Worm (Caenorhabditis elegans): ENCODE data around the gene ZK809.1.

Gene ZK809.1

ce11 chrIV:11656144-11656780, 14.4 kb downstream of the ZK809.1 start, which contains the start of gene ZK809.5 (continued):
- TF ChIP-seq nhr-71 (tag; optimal IDR thresholded peaks at IDR 0.05) (peak; percentile 0), zip-4 (GFP tag; optimal IDR thresholded peaks at IDR 0.05) (no peak), lsy-2 (tag; optimal IDR thresholded peaks at IDR 0.05) (peak in 1 of 2 experiments; percentile 41)

- TF ChIP-seq elt-2 (tag; optimal IDR thresholded peaks at IDR 0.05) (no peak), rnt-1 (tag; optimal IDR thresholded peaks at IDR 0.05) (no peak), lin-35 (GFP tag; optimal IDR thresholded peaks at IDR 0.05) (no peak), ceh-82 (tag; optimal IDR thresholded peaks at IDR 0.05) (no peak), egl-27 (tag; optimal IDR thresholded peaks at IDR 0.05) (no peak)
These were observed 18.0 kb downstream of the ZK809.1 start, which contains the start of gene ZK792.1 for ce11 chrIV:11659794-11660312. Gene ZK792.1, plus strand, starts transcription at chrIV:11659844.

ce11 chrIV:11665010-11665409, 23.1 kb downstream of the ZK809.1 start, which contains the start of gene ZK809.9:
Gene ZK809.9, plus strand, starts transcription at chrIV:11665310.
- no peak for TF ChIP-seq fkh-4 (tag; optimal IDR thresholded peaks at IDR 0.05; ENCODE audit: borderline replicate concordance)
- TF ChIP-seq nhr-12 (tag; optimal IDR thresholded peaks at IDR 0.05): no peak

- TF ChIP-seq isw-1 (GFP tag; IDR thresholded peaks at IDR 0.05): no peak
- no peak for TF ChIP-seq unc-86 (tag; optimal IDR thresholded peaks at IDR 0.05)
- TF ChIP-seq fkh-8 (tag; optimal IDR thresholded peaks at IDR 0.05): no peak
- TF ChIP-seq fos-1 (tag; optimal IDR thresholded peaks at IDR 0.05): no peak
- TF ChIP-seq nhr-77 (tag; optimal IDR thresholded peaks at IDR 0.05): no peak
- TF ChIP-seq Y116A8C.19 (tag; optimal IDR thresholded peaks at IDR 0.05; ENCODE audit: borderline replicate concordance): no peak
- no peak for TF ChIP-seq unc-130 (tag; optimal IDR thresholded peaks at IDR 0.05)
These were observed 26.1 kb downstream of the ZK809.1 start, which contains the start of gene atg-4.2 for ce11 chrIV:11668001-11668400. Gene atg-4.2, plus strand, starts transcription at chrIV:11668024.

ce11 chrIV:11673543-11673942, 31.6 kb downstream of the ZK809.1 start, which contains the start of gene inx-8:
Gene inx-8, plus strand, starts transcription at chrIV:11673843.
- no peak for TF ChIP-seq snpc-4 (tag; optimal IDR thresholded peaks at IDR 0.05)
- TF ChIP-seq F16B12.6 (tag; optimal IDR thresholded peaks at IDR 0.05): no peak
- TF ChIP-seq mdl-1 (tag; optimal IDR thresholded peaks at IDR 0.05): no peak
- TF ChIP-seq unc-62 (GFP tag; optimal IDR thresholded peaks at IDR 0.05): no peak
- TF ChIP-seq C04F5.9 (tag; optimal IDR thresholded peaks at IDR 0.05): no peak
- no peak for TF ChIP-seq zip-4 (GFP tag; optimal IDR thresholded peaks at IDR 0.05)
- no peak for TF ChIP-seq hlh-4 (tag; optimal IDR thresholded peaks at IDR 0.05)
- TF ChIP-seq sptf-1 (tag; optimal IDR thresholded peaks at IDR 0.05): no peak
- TF ChIP-seq nhr-90 (tag; optimal IDR thresholded peaks at IDR 0.05; ENCODE audit: poor library complexity): no peak
- no peak for TF ChIP-seq elt-3 (tag; optimal IDR thresholded peaks at IDR 0.05)
- TF ChIP-seq ztf-4 (tag; optimal IDR thresholded peaks at IDR 0.05): no peak
- no peak for TF ChIP-seq ces-1 (GFP tag; optimal IDR thresholded peaks at IDR 0.05)
- TF ChIP-seq isw-1 (GFP tag; IDR thresholded peaks at IDR 0.05): no peak
- no peak for TF ChIP-seq efl-1 (optimal IDR thresholded peaks at IDR 0.05)
- TF ChIP-seq efl-1 (GFP tag; optimal IDR thresholded peaks at IDR 0.05 in 1 of 2): no peak

ce11 chrIV:11676054-11676453, 34.2 kb downstream of the ZK809.1 start, which contains the start of gene inx-9:
Gene inx-9, plus strand, starts transcription at chrIV:11676354.
- TF ChIP-seq swsn-7 (tag; optimal IDR thresholded peaks at IDR 0.05): no peak
- TF ChIP-seq pag-3 (tag; optimal IDR thresholded peaks at IDR 0.05; ENCODE audit: borderline replicate concordance, insufficient read depth): no peak
- TF ChIP-seq sox-4 (tag; optimal IDR thresholded peaks at IDR 0.05): no peak
- TF ChIP-seq elt-3 (tag; optimal IDR thresholded peaks at IDR 0.05): no peak
- no peak for TF ChIP-seq nhr-71 (tag; optimal IDR thresholded peaks at IDR 0.05)
- no peak for TF ChIP-seq C16A3.4 (tag; optimal IDR thresholded peaks at IDR 0.05)
- no peak for TF ChIP-seq hlh-17 (GFP tag; optimal IDR thresholded peaks at IDR 0.05; ENCODE audit: borderline replicate concordance)
- TF ChIP-seq ets-5 (GFP tag; IDR thresholded peaks at IDR 0.05): no peak
- no peak for TF ChIP-seq unc-130 (tag; optimal IDR thresholded peaks at IDR 0.05)
- TF ChIP-seq ceh-88 (GFP tag; IDR thresholded peaks at IDR 0.05): no peak
- TF ChIP-seq zag-1 (tag; optimal IDR thresholded peaks at IDR 0.05): no peak
- TF ChIP-seq nhr-90 (tag; optimal IDR thresholded peaks at IDR 0.05; ENCODE audit: poor library complexity): no peak
- TF ChIP-seq blmp-1 (tag; optimal IDR thresholded peaks at IDR 0.05): no peak
- TF ChIP-seq nhr-76 (tag; optimal IDR thresholded peaks at IDR 0.05): no peak
- no peak for TF ChIP-seq lin-13 (GFP tag; optimal IDR thresholded peaks at IDR 0.05)
- no peak for TF ChIP-seq fos-1 (tag; optimal IDR thresholded peaks at IDR 0.05)
- no peak for TF ChIP-seq vab-15 (tag; optimal IDR thresholded peaks at IDR 0.05)
- no peak for TF ChIP-seq zip-4 (GFP tag; optimal IDR thresholded peaks at IDR 0.05)

Measured in whole organism, L1 larva.